Worm (Caenorhabditis elegans) whole organism, L4 larva: Measurements from ENCODE around the gene unc-43.

ENCODE experiments used
- ZK546.5 ChIP-seq, 2 experiments: sonication (generic microtip); optimal IDR thresholded peaks; 2 replicates each; lab custom pipeline; 2017; ENCODE audit warnings: missing biosample characterization in 2 of 2, missing genetic modification characterization in 2 of 2
- lin-13 ChIP-seq: fragments of 150-350 bp; optimal IDR thresholded peaks from 2 replicates; lab custom pipeline; 2014; ENCODE audit warnings: missing biosample characterization, missing genetic modification reagents, missing genetic modification characterization
- nhr-41 ChIP-seq: fragments of 200-800 bp; sonication (Bioruptor generic); IDR thresholded peaks from 2 replicates; pipeline ENCODE4 v1.3.6; 2022; ENCODE audit warnings: missing genetic modification reagents, missing genetic modification characterization, missing compliant biosample characterization

DNA sequence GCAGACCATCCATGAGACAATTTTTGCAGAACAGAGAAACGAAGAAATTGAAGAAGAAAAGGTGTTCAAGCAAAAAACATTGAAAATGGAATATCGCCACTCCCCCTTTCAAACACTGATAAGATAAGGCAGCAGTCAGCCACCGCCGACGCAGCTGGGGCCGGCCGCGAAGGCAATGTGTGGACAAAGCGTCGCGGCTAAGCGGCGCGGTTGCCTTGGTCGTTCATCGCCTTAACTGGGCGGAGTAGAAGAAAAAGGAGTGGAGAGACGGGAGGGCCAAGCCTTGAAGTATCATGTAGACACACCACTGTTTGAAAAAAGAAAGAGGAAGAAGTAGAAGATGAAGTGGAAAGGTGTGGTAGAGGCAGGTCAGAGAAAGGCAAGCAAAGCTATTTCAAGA lies 19.1 kb downstream of the unc-43 start:
- TF ChIP-seq nhr-41 (GFP tag; lab: Robert Waterston, UW), result no peak
- no peak for TF ChIP-seq lin-13 (GFP tag; lab: Kevin White, UChicago)
- no peak for TF ChIP-seq ZK546.5 (tag; optimal IDR thresholded peaks at IDR 0.05; lab: Kevin White, UChicago)
